Fruit fly (Drosophila melanogaster) whole organism, embryonic: ENCODE data around the gene PH4alphaNE2.
A peak's percentile ranks its signal among the peaks of the same experiment; 100 is the strongest.

Source experiments
- Adf1 ChIP-seq: fragments of 200-800 bp; sonication (Bioruptor generic); IDR thresholded peaks from 2 replicates; pipeline ENCODE4 v1.3.6; 2022; ENCODE audit warnings: missing biosample characterization, missing genetic modification characterization
- Awh ChIP-seq: fragments of 200-800 bp; sonication (Bioruptor generic); IDR thresholded peaks from 2 replicates; pipeline ENCODE4, ENCODE4 v1.3.6; 2022; ENCODE audit warnings: missing biosample characterization, missing genetic modification characterization
- BtbVII ChIP-seq: fragments of 200-800 bp; sonication (Bioruptor generic); optimal IDR thresholded peaks from 3 replicates; lab custom pipeline; 2017; ENCODE audit warnings: missing biosample characterization, mild to moderate bottlenecking, missing genetic modification characterization
- CG10431 ChIP-seq: fragments of 200-800 bp; sonication (Bioruptor generic); optimal IDR thresholded peaks from 3 replicates; lab custom pipeline; 2018; ENCODE audit warnings: missing biosample characterization, mild to moderate bottlenecking, missing genetic modification characterization
- CG10565 ChIP-seq: fragments of 200-800 bp; sonication (Bioruptor generic); optimal IDR thresholded peaks from 3 replicates; lab custom pipeline; 2016; ENCODE audit warnings: missing biosample characterization, mild to moderate bottlenecking, missing genetic modification characterization
- CG14441 ChIP-seq: fragments of 200-800 bp; sonication (Bioruptor generic); IDR thresholded peaks from 2 replicates; pipeline ENCODE4 v1.3.6; 2022; ENCODE audit warnings: missing biosample characterization, missing genetic modification characterization
- CG14710 ChIP-seq: fragments of 200-800 bp; sonication (Bioruptor generic); optimal IDR thresholded peaks from 3 replicates; lab custom pipeline; 2019; ENCODE audit warnings: missing biosample characterization, mild to moderate bottlenecking, missing genetic modification characterization, moderate library complexity
- CG15514 ChIP-seq: fragments of 200-800 bp; sonication (Bioruptor generic); optimal IDR thresholded peaks from 3 replicates; lab custom pipeline; 2017; ENCODE audit warnings: missing biosample characterization, missing genetic modification characterization, mild to moderate bottlenecking, moderate library complexity, missing genetic modification reagents
- CG15601 ChIP-seq: fragments of 200-800 bp; sonication (Bioruptor generic); optimal IDR thresholded peaks from 3 replicates; lab custom pipeline; 2019; ENCODE audit warnings: missing biosample characterization, mild to moderate bottlenecking, missing genetic modification characterization, moderate library complexity
- CG17568 ChIP-seq: fragments of 200-800 bp; sonication (Bioruptor generic); optimal IDR thresholded peaks from 2 replicates; lab custom pipeline; 2018; ENCODE audit warnings: missing biosample characterization, mild to moderate bottlenecking, missing genetic modification characterization, moderate library complexity
- CG30403 ChIP-seq: fragments of 200-800 bp; sonication (Bioruptor generic); optimal IDR thresholded peaks from 3 replicates; lab custom pipeline; 2016; ENCODE audit warnings: missing biosample characterization, missing genetic modification characterization
- CG3995 ChIP-seq: fragments of 200-800 bp; sonication (Bioruptor generic); optimal IDR thresholded peaks from 3 replicates; lab custom pipeline; 2016; ENCODE audit warnings: missing biosample characterization, missing genetic modification characterization
- CG6791 ChIP-seq: fragments of 200-800 bp; sonication (Bioruptor generic); IDR thresholded peaks from 3 replicates; pipeline ENCODE4 v1.3.6; 2022; ENCODE audit warnings: missing biosample characterization, missing genetic modification characterization; ENCODE audit not compliant: partially characterized antibody
- CG7745 ChIP-seq: fragments of 200-800 bp; sonication (Bioruptor generic); optimal IDR thresholded peaks from 2 replicates; lab custom pipeline; 2018; ENCODE audit warnings: missing biosample characterization, mild to moderate bottlenecking, missing genetic modification characterization, moderate library complexity
- CG8089 ChIP-seq: fragments of 200-800 bp; sonication (Bioruptor generic); optimal IDR thresholded peaks from 3 replicates; lab custom pipeline; 2016; ENCODE audit warnings: missing biosample characterization, missing genetic modification characterization
- CG9932 ChIP-seq: fragments of 200-800 bp; sonication (Bioruptor generic); IDR thresholded peaks from 2 replicates; pipeline ENCODE4 v1.3.6; 2022; ENCODE audit warnings: missing biosample characterization, missing genetic modification characterization
- CHES-1-like ChIP-seq: fragments of 200-800 bp; sonication (Bioruptor generic); optimal IDR thresholded peaks from 2 replicates; lab custom pipeline; 2016; ENCODE audit warnings: missing biosample characterization, missing genetic modification characterization
- CTCF ChIP-seq: fragments of 200-800 bp; sonication (Bioruptor generic); optimal IDR thresholded peaks from 2 replicates; lab custom pipeline; 2017; ENCODE audit warnings: missing biosample characterization, mild to moderate bottlenecking, missing genetic modification characterization, moderate library complexity
- D19A ChIP-seq: fragments of 200-800 bp; optimal IDR thresholded peaks from 3 replicates; lab custom pipeline; 2019; ENCODE audit warnings: missing biosample characterization, mild to moderate bottlenecking, missing genetic modification characterization, moderate library complexity
- Dbx ChIP-seq: fragments of 200-800 bp; sonication (Bioruptor generic); IDR thresholded peaks from 3 replicates; pipeline ENCODE4 v1.3.6; 2022; ENCODE audit warnings: missing biosample characterization, missing genetic modification characterization
- Drgx ChIP-seq: fragments of 200-800 bp; sonication (Bioruptor generic); IDR thresholded peaks from 2 replicates; pipeline ENCODE4 v1.3.6; 2022; ENCODE audit warnings: missing biosample characterization, missing genetic modification characterization
- Elba2 ChIP-seq: fragments of 200-800 bp; sonication (Bioruptor generic); optimal IDR thresholded peaks from 3 replicates; lab custom pipeline; 2016; ENCODE audit warnings: missing biosample characterization, missing genetic modification characterization
- HLHmδ ChIP-seq: fragments of 200-800 bp; sonication (Bioruptor generic); optimal IDR thresholded peaks from 2 replicates; lab custom pipeline; 2018; ENCODE audit warnings: missing biosample characterization, mild to moderate bottlenecking, missing genetic modification characterization, moderate library complexity
- NC2β ChIP-seq: fragments of 200-800 bp; sonication (Bioruptor generic); optimal IDR thresholded peaks from 2 replicates; lab custom pipeline; 2016; ENCODE audit warnings: missing biosample characterization, missing genetic modification characterization
- NFAT ChIP-seq: fragments of 200-800 bp; sonication (Bioruptor generic); IDR thresholded peaks from 2 replicates; pipeline ENCODE4 v1.3.6; 2022; ENCODE audit warnings: missing biosample characterization, missing genetic modification characterization
- Neu2 ChIP-seq: fragments of 200-800 bp; sonication (Bioruptor generic); optimal IDR thresholded peaks from 3 replicates; lab custom pipeline; 2016; ENCODE audit warnings: missing biosample characterization, missing genetic modification characterization, borderline replicate concordance
- Taf1 ChIP-seq: fragments of 200-800 bp; sonication (Bioruptor generic); IDR thresholded peaks from 2 replicates; pipeline ENCODE4 v1.3.6; 2022; ENCODE audit warnings: missing biosample characterization, missing genetic modification characterization
- YL-1 ChIP-seq: fragments of 200-800 bp; sonication (Bioruptor generic); optimal IDR thresholded peaks from 3 replicates; lab custom pipeline; 2017; ENCODE audit warnings: missing biosample characterization, mild to moderate bottlenecking, missing genetic modification characterization
- cato ChIP-seq: fragments of 200-800 bp; sonication (Bioruptor generic); optimal IDR thresholded peaks from 2 replicates; lab custom pipeline; 2016; ENCODE audit warnings: missing biosample characterization, missing genetic modification characterization, borderline replicate concordance
- chif ChIP-seq, 2 experiments: fragments of 200-800 bp; sonication (Bioruptor generic); optimal IDR thresholded peaks; 3 replicates each; lab custom pipeline; 2016; ENCODE audit warnings: missing biosample characterization in 2 of 2, missing genetic modification characterization in 2 of 2
- crc ChIP-seq: fragments of 200-800 bp; sonication (Bioruptor generic); optimal IDR thresholded peaks from 2 replicates; lab custom pipeline; 2016; ENCODE audit warnings: missing biosample characterization, missing genetic modification characterization
- disco-r ChIP-seq: fragments of 200-800 bp; sonication (Bioruptor generic); optimal IDR thresholded peaks from 2 replicates; lab custom pipeline; 2016; ENCODE audit warnings: missing biosample characterization, missing genetic modification characterization
- fd102C ChIP-seq: fragments of 200-800 bp; sonication (Bioruptor generic); optimal IDR thresholded peaks from 2 replicates; lab custom pipeline; 2018; ENCODE audit warnings: missing biosample characterization, mild to moderate bottlenecking, missing genetic modification characterization, moderate library complexity
- gro ChIP-seq: fragments of 200-800 bp; sonication (Bioruptor generic); optimal IDR thresholded peaks from 2 replicates; lab custom pipeline; 2016; ENCODE audit warnings: missing biosample characterization, missing genetic modification characterization
- gsb ChIP-seq: fragments of 200-800 bp; sonication (Bioruptor generic); IDR thresholded peaks from 2 replicates; pipeline ENCODE4 v1.3.6; 2022; ENCODE audit warnings: missing biosample characterization, missing genetic modification characterization
- insv ChIP-seq, 2 experiments: fragments of 200-800 bp; sonication (Bioruptor generic); optimal IDR thresholded peaks; 3 replicates each; lab custom pipeline; 2016 to 2018; ENCODE audit warnings: missing biosample characterization in 2 of 2, missing genetic modification characterization in 2 of 2
- knrl ChIP-seq: fragments of 200-800 bp; sonication (Bioruptor generic); IDR thresholded peaks from 3 replicates; pipeline ENCODE4 v1.3.6; 2022; ENCODE audit warnings: missing biosample characterization, missing genetic modification characterization; ENCODE audit not compliant: partially characterized antibody
- onecut ChIP-seq: fragments of 200-800 bp; sonication (Bioruptor generic); IDR thresholded peaks from 2 replicates; pipeline ENCODE4 v1.3.6; 2022; ENCODE audit warnings: missing biosample characterization, missing genetic modification characterization
- phol ChIP-seq: fragments of 200-800 bp; sonication (Bioruptor generic); optimal IDR thresholded peaks from 3 replicates; lab custom pipeline; 2018; ENCODE audit warnings: missing biosample characterization, mild to moderate bottlenecking, missing genetic modification characterization, moderate library complexity
- pita ChIP-seq: fragments of 200-800 bp; sonication (Bioruptor generic); optimal IDR thresholded peaks from 2 replicates; lab custom pipeline; 2017; ENCODE audit warnings: missing biosample characterization, mild to moderate bottlenecking, missing genetic modification characterization
- psq ChIP-seq: fragments of 200-800 bp; sonication (Bioruptor generic); optimal IDR thresholded peaks from 2 replicates; lab custom pipeline; 2017; ENCODE audit warnings: missing biosample characterization, missing genetic modification characterization
- run ChIP-seq: fragments of 200-800 bp; sonication (Bioruptor generic); optimal IDR thresholded peaks from 3 replicates; lab custom pipeline; 2018; ENCODE audit warnings: missing biosample characterization, mild to moderate bottlenecking, missing genetic modification characterization
- sens ChIP-seq: fragments of 200-800 bp; sonication (Bioruptor generic); peaks from one replicate; lab custom pipeline; 2016; ENCODE audit warnings: missing biosample characterization, missing genetic modification characterization
- stwl ChIP-seq: fragments of 200-800 bp; sonication (Bioruptor generic); optimal IDR thresholded peaks from 3 replicates; lab custom pipeline; 2018; ENCODE audit warnings: missing biosample characterization, mild to moderate bottlenecking, missing genetic modification characterization, moderate library complexity
- tin ChIP-seq: fragments of 200-800 bp; sonication (Bioruptor generic); optimal IDR thresholded peaks from 3 replicates; lab custom pipeline; 2016; ENCODE audit warnings: missing biosample characterization, missing genetic modification characterization
- tll ChIP-seq, 2 experiments: fragments of 200-800 bp in 1 of 2; fragments of >200 bp in 1 of 2; sonication (Bioruptor generic) in 1 of 2; optimal IDR thresholded peaks; 2 replicates each; lab custom pipeline; 2017 to 2019; ENCODE audit warnings: missing biosample characterization in 2 of 2, missing genetic modification characterization in 2 of 2, mild to moderate bottlenecking in 1 of 2, moderate library complexity in 1 of 2
- trem ChIP-seq: fragments of 200-800 bp; optimal IDR thresholded peaks from 3 replicates; lab custom pipeline; 2019; ENCODE audit warnings: missing biosample characterization, mild to moderate bottlenecking, missing genetic modification characterization, moderate library complexity
- zen ChIP-seq: fragments of 200-800 bp; sonication (Bioruptor generic); optimal IDR thresholded peaks from 3 replicates; lab custom pipeline; 2018; ENCODE audit warnings: missing biosample characterization, mild to moderate bottlenecking, missing genetic modification characterization, moderate library complexity

Gene PH4alphaNE2

DNA sequence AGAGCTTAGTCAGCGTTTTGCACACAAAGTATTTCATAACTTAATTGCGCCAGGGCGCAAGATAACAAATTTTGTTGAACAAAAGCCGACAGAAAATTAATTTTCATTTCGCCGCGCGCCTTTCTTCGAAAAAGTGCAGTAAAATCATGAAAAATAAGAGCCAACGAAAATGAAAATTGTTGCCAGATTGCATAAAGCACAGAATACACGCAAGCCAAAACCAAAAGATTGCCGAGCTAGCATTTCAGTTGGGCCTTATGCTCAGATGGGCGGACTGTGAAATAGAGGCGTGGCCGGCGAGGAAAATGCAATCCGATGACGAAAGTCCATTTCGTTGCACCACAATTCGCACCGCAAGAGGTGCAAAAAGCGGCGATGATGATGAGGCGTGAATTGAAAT lies 41.3 kb downstream of the PH4alphaNE2 start:
- TF ChIP-seq CG17568 (GFP tag; lab: Kevin White, UChicago) = no peak
- TF ChIP-seq CG8089 = no peak
- TF ChIP-seq Dbx = no peak
- TF ChIP-seq, all 482 proteins: peak for 0

DNA sequence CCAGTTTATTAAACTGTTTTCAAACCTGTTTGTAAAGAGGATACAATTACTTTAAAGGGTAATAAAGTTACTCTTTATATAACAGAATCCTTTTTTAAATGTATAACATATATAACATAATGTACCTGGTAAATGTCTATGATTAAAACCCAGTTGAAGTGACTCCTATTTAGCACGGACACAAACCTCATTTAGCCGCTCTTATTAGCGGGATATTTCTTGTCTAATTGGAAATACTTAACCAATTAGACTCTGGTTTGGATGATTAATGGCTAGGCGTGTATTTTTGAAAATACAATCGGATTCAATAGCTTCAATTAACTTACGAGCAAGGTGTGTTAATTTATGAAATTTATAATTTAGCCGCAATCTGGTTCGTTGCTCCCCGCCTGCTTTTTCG lies 45.0 kb downstream of the PH4alphaNE2 start:
- TF ChIP-seq CG14710 (tag; lab: Kevin White, UChicago) = peak; percentile 1
- TF ChIP-seq gsb = no peak
- TF ChIP-seq NC2β = no peak
- no peak for TF ChIP-seq Taf1
- no peak for TF ChIP-seq fd102C (GFP tag; lab: Kevin White, UChicago)
- no peak for TF ChIP-seq CG6791
- peak; percentile 54 for TF ChIP-seq CTCF
- TF ChIP-seq HLHmδ (GFP tag; lab: Kevin White, UChicago) = no peak
- TF ChIP-seq tin (GFP tag; lab: Kevin White, UChicago) = no peak
- TF ChIP-seq zen = peak; percentile 91
- no peak for TF ChIP-seq psq (GFP tag; lab: Kevin White, UChicago)
- no peak for TF ChIP-seq D19A (tag; lab: Kevin White, UChicago)
- no peak for TF ChIP-seq CG15601
- TF ChIP-seq BtbVII (GFP tag; lab: Kevin White, UChicago) = no peak
- TF ChIP-seq crc (GFP tag; lab: Kevin White, UChicago) = no peak
- TF ChIP-seq run (tag; lab: Kevin White, UChicago) = no peak
- TF ChIP-seq stwl (tag; lab: Kevin White, UChicago) = peak; percentile 29
- no peak for TF ChIP-seq CG30403 (GFP tag; lab: Kevin White, UChicago)
- no peak for TF ChIP-seq CG15514 (GFP tag; lab: Kevin White, UChicago)
- TF ChIP-seq CG10565 (GFP tag; lab: Kevin White, UChicago) = no peak
- TF ChIP-seq YL-1 (GFP tag; lab: Kevin White, UChicago) = no peak
- TF ChIP-seq knrl (GFP tag; lab: Robert Waterston, UW) = no peak
- TF ChIP-seq gro (GFP tag; lab: Kevin White, UChicago) = no peak
- TF ChIP-seq CHES-1-like = no peak
- TF ChIP-seq trem (tag; lab: Kevin White, UChicago) = peak; percentile 27
- peak; percentile 78 for TF ChIP-seq pita
- no peak for TF ChIP-seq chif (GFP tag; optimal IDR thresholded peaks at IDR 0.05; lab: Kevin White, UChicago)
- no peak for TF ChIP-seq CG14441 (GFP tag; lab: Robert Waterston, UW)
- TF ChIP-seq CG7745 (tag; lab: Kevin White, UChicago) = no peak
- TF ChIP-seq insv (GFP tag; optimal IDR thresholded peaks at IDR 0.05; lab: Kevin White, UChicago) = peak; percentile 100
- TF ChIP-seq Neu2 (GFP tag; lab: Kevin White, UChicago) = no peak
- TF ChIP-seq NFAT (GFP tag; lab: Robert Waterston, UW) = no peak
- no peak for TF ChIP-seq Drgx (GFP tag; lab: Robert Waterston, UW)
- TF ChIP-seq tll (GFP tag; optimal IDR thresholded peaks at IDR 0.05; lab: Kevin White, UChicago) = peak in 1 of 2 experiments; percentile 36
- no peak for TF ChIP-seq CG3995 (GFP tag; lab: Kevin White, UChicago)
- no peak for TF ChIP-seq disco-r (GFP tag; lab: Kevin White, UChicago)
- no peak for TF ChIP-seq onecut (GFP tag; lab: Robert Waterston, UW)
- no peak for TF ChIP-seq Adf1 (GFP tag; lab: Robert Waterston, UW)
- no peak for TF ChIP-seq cato (GFP tag; lab: Kevin White, UChicago)
- TF ChIP-seq CG9932 (GFP tag; lab: Robert Waterston, UW) = no peak
- peak; percentile 44 for TF ChIP-seq sens (GFP tag; lab: Kevin White, UChicago)
- TF ChIP-seq phol (tag; lab: Kevin White, UChicago) = no peak
- TF ChIP-seq Awh (GFP tag; lab: Robert Waterston, UW) = no peak
- peak; percentile 72 for TF ChIP-seq Elba2
- no peak for TF ChIP-seq CG10431 (GFP tag; lab: Kevin White, UChicago)
